Worm (Caenorhabditis elegans) whole organism, late embryonic: Measurements from ENCODE around the gene ceh-18.

Experiments used
- C08G9.2 ChIP-seq: sonication (generic microtip); optimal IDR thresholded peaks from 2 replicates; lab custom pipeline; 2016; ENCODE audit warnings: mild to moderate bottlenecking, missing genetic modification characterization, moderate library complexity, missing compliant biosample characterization
- C38D4.7 ChIP-seq: fragments of 200-800 bp; sonication (Bioruptor generic); optimal IDR thresholded peaks from 2 replicates; lab custom pipeline; 2018; ENCODE audit warnings: mild to moderate bottlenecking, missing genetic modification characterization, moderate library complexity, missing compliant biosample characterization
- F13H6.1 ChIP-seq: sonication (generic microtip); optimal IDR thresholded peaks from 2 replicates; lab custom pipeline; 2016; ENCODE audit warnings: missing genetic modification characterization, missing compliant biosample characterization
- ahr-1 ChIP-seq: sonication (generic microtip); optimal IDR thresholded peaks from 2 replicates; lab custom pipeline; 2016; ENCODE audit warnings: missing genetic modification characterization, missing compliant biosample characterization
- ama-1 ChIP-seq: fragments of 150-350 bp; optimal IDR thresholded peaks from 2 replicates; lab custom pipeline; 2014
- ceh-2 ChIP-seq: sonication (generic microtip); optimal IDR thresholded peaks from 2 replicates; lab custom pipeline; 2016; ENCODE audit warnings: missing genotype, missing genetic modification characterization, missing compliant biosample characterization
- ceh-30 ChIP-seq: fragments of 150-350 bp; optimal IDR thresholded peaks from 2 replicates; lab custom pipeline; 2014; ENCODE audit warnings: missing biosample characterization, missing genetic modification characterization
- ceh-31 ChIP-seq: sonication (generic microtip); optimal IDR thresholded peaks from 2 replicates; lab custom pipeline; 2016; ENCODE audit warnings: missing genetic modification characterization, missing compliant biosample characterization
- ceh-34 ChIP-seq: sonication (generic microtip); optimal IDR thresholded peaks from 2 replicates; lab custom pipeline; 2016; ENCODE audit warnings: mild to moderate bottlenecking, missing genetic modification characterization, missing compliant biosample characterization
- ceh-9 ChIP-seq: sonication (generic microtip); optimal IDR thresholded peaks from 2 replicates; lab custom pipeline; 2016; ENCODE audit warnings: mild to moderate bottlenecking, missing genetic modification characterization, inconsistent platforms, missing compliant biosample characterization
- elt-2 ChIP-seq: sonication (generic microtip); optimal IDR thresholded peaks from 2 replicates; lab custom pipeline; 2016; ENCODE audit warnings: missing genetic modification reagents, missing genetic modification characterization, missing compliant biosample characterization
- gmeb-2 ChIP-seq: sonication (generic microtip); optimal IDR thresholded peaks from 2 replicates; lab custom pipeline; 2016; ENCODE audit warnings: missing genetic modification characterization, inconsistent platforms, missing compliant biosample characterization
- hlh-13 ChIP-seq: fragments of 200-800 bp; sonication (Bioruptor generic); optimal IDR thresholded peaks from 2 replicates; lab custom pipeline; 2018; ENCODE audit warnings: mild to moderate bottlenecking, missing genetic modification characterization, missing compliant biosample characterization
- lim-6 ChIP-seq: sonication (generic microtip); optimal IDR thresholded peaks from 2 replicates; lab custom pipeline; 2016; ENCODE audit warnings: missing genetic modification characterization, missing compliant biosample characterization
- lin-11 ChIP-seq: fragments of 200-800 bp; sonication (Bioruptor generic); optimal IDR thresholded peaks from 2 replicates; lab custom pipeline; 2018; ENCODE audit warnings: mild to moderate bottlenecking, missing genetic modification characterization, missing compliant biosample characterization
- madf-2 ChIP-seq: sonication (generic microtip); optimal IDR thresholded peaks from 2 replicates; lab custom pipeline; 2017; ENCODE audit warnings: missing genetic modification characterization, missing compliant biosample characterization
- nhr-232 ChIP-seq: sonication (generic microtip); optimal IDR thresholded peaks from 2 replicates; lab custom pipeline; 2016; ENCODE audit warnings: missing genetic modification characterization, missing compliant biosample characterization
- npax-4 ChIP-seq: sonication (generic microtip); optimal IDR thresholded peaks from 2 replicates; lab custom pipeline; 2016; ENCODE audit warnings: missing genetic modification characterization, missing compliant biosample characterization
- pag-3 ChIP-seq: sonication (generic microtip); optimal IDR thresholded peaks from 2 replicates; lab custom pipeline; 2016; ENCODE audit warnings: missing compliant biosample characterization, missing genetic modification characterization, borderline replicate concordance
- pax-1 ChIP-seq: fragments of 150-350 bp; optimal IDR thresholded peaks from 2 replicates; lab custom pipeline; 2014; ENCODE audit warnings: missing biosample characterization, missing genetic modification characterization
- pha-2 ChIP-seq: sonication (generic microtip); optimal IDR thresholded peaks from 2 replicates; lab custom pipeline; 2017; ENCODE audit warnings: mild to moderate bottlenecking, missing genetic modification characterization, missing compliant biosample characterization
- pros-1 ChIP-seq: fragments of 150-350 bp; optimal IDR thresholded peaks from 2 replicates; lab custom pipeline; 2014; ENCODE audit warnings: missing biosample characterization, missing genetic modification reagents, missing genetic modification characterization
- rnt-1 ChIP-seq: sonication (generic microtip); optimal IDR thresholded peaks from 2 replicates; lab custom pipeline; 2016; ENCODE audit warnings: missing genetic modification characterization, missing compliant biosample characterization
- sdc-2 ChIP-seq: sonication (generic microtip); optimal IDR thresholded peaks from 2 replicates; lab custom pipeline; 2016; ENCODE audit warnings: missing genotype, missing genetic modification characterization, missing compliant biosample characterization
- sox-4 ChIP-seq: sonication (generic microtip); optimal IDR thresholded peaks from 2 replicates; lab custom pipeline; 2017; ENCODE audit warnings: mild to moderate bottlenecking, missing genetic modification characterization, inconsistent platforms, missing compliant biosample characterization
- tbx-7 ChIP-seq: sonication (generic microtip); optimal IDR thresholded peaks from 2 replicates; lab custom pipeline; 2016; ENCODE audit warnings: missing genotype, missing genetic modification characterization, missing compliant biosample characterization
- ttx-3 ChIP-seq: sonication (generic microtip); optimal IDR thresholded peaks from 2 replicates; lab custom pipeline; 2016; ENCODE audit warnings: missing genetic modification reagents, missing genetic modification characterization, missing compliant biosample characterization
- unc-3 ChIP-seq, 2 experiments: fragments of 200-800 bp in 1 of 2; sonication (Bioruptor generic) in 1 of 2; sonication (generic microtip) in 1 of 2; conservative IDR thresholded peaks in 1 of 2; optimal IDR thresholded peaks in 1 of 2; 2 replicates each; pipeline versions ENCODE4 v1.3.6 to Lab custom; 2016 to 2022; ENCODE audit warnings: missing compliant biosample characterization in 2 of 2, missing genetic modification characterization in 2 of 2, missing genetic modification reagents in 1 of 2
- unc-42 ChIP-seq: sonication (generic microtip); optimal IDR thresholded peaks from 2 replicates; lab custom pipeline; 2016; ENCODE audit warnings: missing genotype, missing genetic modification characterization, missing compliant biosample characterization
- unc-55 ChIP-seq: sonication (generic microtip); optimal IDR thresholded peaks from 2 replicates; lab custom pipeline; 2017; ENCODE audit warnings: missing biosample characterization, missing genetic modification reagents, missing genetic modification characterization

The ceh-18 gene

DNA sequence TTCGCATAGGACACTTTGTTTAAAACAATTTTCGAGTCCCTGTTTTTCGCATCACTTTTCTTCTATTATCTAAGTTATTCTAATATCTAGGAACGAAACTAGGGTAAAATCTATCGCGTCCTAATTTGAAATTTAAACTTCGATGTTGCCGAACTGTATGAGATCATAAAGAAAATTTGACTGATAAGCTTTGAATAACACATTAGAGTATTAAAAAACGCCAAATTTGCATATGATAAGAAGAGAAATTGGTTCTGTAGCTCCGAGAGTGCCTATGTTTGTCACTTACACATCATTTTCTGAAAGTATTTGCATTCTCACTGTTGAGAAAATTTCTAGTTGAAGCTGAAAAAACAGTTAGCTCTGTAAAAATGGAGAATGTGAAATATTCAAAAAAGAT is 758 bp upstream of the ceh-18 start:
- TF ChIP-seq pros-1 (no peak), gmeb-2 (tag; lab: Kevin White, UChicago) (no peak), hlh-13 (GFP tag; lab: Kevin White, UChicago) (no peak), ttx-3 (tag; lab: Kevin White, UChicago) (no peak), madf-2 (tag; lab: Kevin White, UChicago) (no peak), F13H6.1 (tag; lab: Kevin White, UChicago) (no peak), tbx-7 (tag; lab: Kevin White, UChicago) (no peak), pax-1 (no peak), ahr-1 (tag; lab: Kevin White, UChicago) (no peak), ceh-30 (no peak), pha-2 (tag; lab: Kevin White, UChicago) (no peak)
- TF ChIP-seq, all 69 proteins: peak for 0

DNA sequence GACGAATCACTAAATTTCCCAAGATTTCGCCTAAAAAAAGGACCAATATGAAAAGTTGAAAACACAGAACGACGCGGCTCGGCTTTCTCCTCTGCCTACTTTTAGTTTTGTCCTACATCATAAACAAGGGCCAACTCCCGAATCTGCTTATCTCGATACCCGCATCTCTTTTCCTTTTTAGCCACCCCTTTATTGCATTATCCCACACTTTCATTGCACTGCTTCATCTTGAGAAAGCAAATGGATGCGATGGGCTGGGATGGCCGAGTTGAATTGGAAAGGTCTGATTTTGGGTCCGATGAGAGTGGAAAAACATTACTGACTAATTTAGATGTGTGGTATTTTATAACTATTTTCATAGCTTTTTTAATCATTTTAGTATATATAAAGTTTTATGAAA is 1.9 kb downstream of the ceh-18 start:
- TF ChIP-seq lim-6 (tag; lab: Kevin White, UChicago) (no peak), unc-42 (tag; lab: Kevin White, UChicago) (peak; percentile 57)

DNA sequence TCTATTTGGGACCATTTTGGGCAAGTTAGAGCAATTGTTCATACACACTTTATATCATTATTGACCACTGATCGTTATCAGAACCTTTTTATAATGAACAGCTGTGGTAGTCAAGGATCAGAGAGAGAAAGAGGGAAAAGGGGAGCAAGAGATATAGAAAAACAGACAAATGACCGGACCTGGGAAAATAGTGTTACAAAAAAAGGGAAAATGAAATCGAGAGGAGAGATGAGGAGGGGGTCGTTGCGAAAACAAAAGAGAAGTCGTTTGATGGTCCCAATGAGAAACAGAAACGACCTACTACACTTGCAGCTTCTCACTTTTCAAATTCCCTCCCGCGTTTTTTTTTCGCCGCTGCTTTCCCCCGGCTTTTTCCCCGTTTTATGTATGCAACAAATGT is 3.7 kb downstream of the ceh-18 start:
- TF ChIP-seq rnt-1 (tag; lab: Kevin White, UChicago) (peak; percentile 85), ceh-31 (tag; lab: Kevin White, UChicago) (no peak), C38D4.7 (GFP tag; lab: Kevin White, UChicago) (no peak)

DNA sequence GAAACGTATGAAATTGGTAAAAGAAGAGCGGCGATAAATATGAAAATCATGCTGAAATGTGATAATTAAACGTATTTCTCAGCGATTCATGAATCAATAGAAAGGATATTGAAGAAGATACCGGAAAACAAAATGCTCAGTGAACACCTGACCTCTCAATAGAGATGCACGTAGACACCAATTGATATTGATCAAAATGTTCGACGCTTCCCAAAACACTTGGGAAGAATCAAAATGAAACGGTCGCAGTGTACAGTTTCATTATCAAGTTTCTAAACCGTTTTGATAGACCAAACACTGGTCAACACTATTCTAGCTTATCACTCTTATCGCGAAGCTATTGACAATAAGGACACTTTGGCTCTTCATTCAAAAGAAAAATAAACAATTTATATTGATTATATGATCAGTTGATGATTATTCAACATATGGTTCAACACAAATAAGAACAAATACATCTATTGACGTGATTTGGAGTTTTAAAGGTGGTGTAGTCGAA is 15.2 kb downstream of the ceh-18 start, which contains the start of gene ttr-48:
Gene ttr-48, minus strand, starts transcription at position 51 of the 499 bp plus-strand sequence.
- no peak for TF ChIP-seq ahr-1 (tag; lab: Kevin White, UChicago)
- no peak for TF ChIP-seq sdc-2
- no peak for TF ChIP-seq nhr-232 (tag; lab: Kevin White, UChicago)
- TF ChIP-seq lim-6 (tag; lab: Kevin White, UChicago) = no peak
- no peak for TF ChIP-seq ceh-2 (tag; lab: Kevin White, UChicago)
- TF ChIP-seq elt-2 (tag; lab: Kevin White, UChicago) = peak; percentile 2
- no peak for TF ChIP-seq unc-55 (GFP tag; lab: Kevin White, UChicago)
- TF ChIP-seq C38D4.7 (GFP tag; lab: Kevin White, UChicago) = no peak

DNA sequence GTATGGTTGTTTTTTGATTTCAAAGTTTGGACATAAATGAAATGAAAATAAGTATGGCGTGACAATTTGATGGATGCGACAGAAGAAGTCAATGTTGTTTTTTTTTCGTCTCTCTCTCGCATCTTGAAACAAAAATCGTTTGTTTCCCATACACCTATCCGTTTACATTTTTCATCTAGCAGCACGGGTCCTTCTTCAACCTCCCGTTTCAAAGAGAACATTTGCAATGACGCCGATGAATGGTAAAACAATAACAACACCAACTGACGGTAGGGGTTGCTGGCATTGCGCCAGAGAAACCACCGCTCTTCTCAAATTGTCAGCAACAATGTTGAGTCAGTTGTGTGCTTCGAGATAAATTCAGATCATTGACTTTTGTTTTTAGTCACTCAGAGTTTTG is 18.4 kb downstream of the ceh-18 start:
- no peak for TF ChIP-seq elt-2 (tag; lab: Kevin White, UChicago)
- no peak for TF ChIP-seq unc-3 (GFP tag; conservative IDR thresholded peaks at IDR 0.05; lab: Robert Waterston, UW)
- no peak for TF ChIP-seq unc-3 (tag; optimal IDR thresholded peaks at IDR 0.05; lab: Kevin White, UChicago)
- TF ChIP-seq C08G9.2 (tag; lab: Kevin White, UChicago) = no peak
- TF ChIP-seq rnt-1 (tag; lab: Kevin White, UChicago) = peak; percentile 5
- no peak for TF ChIP-seq sox-4
- TF ChIP-seq ama-1 (lab: Kevin White, UChicago) = no peak
- TF ChIP-seq ceh-9 (tag; lab: Kevin White, UChicago) = no peak

DNA sequence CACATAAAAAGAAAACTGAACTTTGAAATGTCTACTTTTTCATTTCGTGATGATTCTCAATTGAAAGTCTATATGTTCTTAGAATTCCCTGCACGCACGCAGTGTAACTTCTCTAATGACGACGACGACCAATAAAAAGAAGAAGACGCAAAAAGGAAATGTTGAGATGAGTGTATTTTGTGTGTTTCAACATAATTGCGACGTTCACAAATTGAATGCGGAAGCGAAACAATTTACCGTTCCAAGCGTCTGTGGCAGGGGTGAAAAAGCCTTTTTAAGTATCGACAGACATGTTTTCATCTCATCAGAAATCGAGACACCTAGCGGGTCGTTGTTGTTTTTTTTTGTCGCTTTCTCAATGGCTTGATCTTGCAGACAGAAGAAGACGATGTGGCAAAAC is 18.9 kb downstream of the ceh-18 start:
- TF ChIP-seq pag-3 (no peak), tbx-7 (tag; lab: Kevin White, UChicago) (no peak), ceh-34 (tag; lab: Kevin White, UChicago) (no peak), lin-11 (tag; lab: Kevin White, UChicago) (no peak), npax-4 (tag; lab: Kevin White, UChicago) (no peak), elt-2 (tag; lab: Kevin White, UChicago) (no peak), rnt-1 (tag; lab: Kevin White, UChicago) (no peak), ahr-1 (tag; lab: Kevin White, UChicago) (no peak)
